Fruit fly (Drosophila melanogaster) whole organism, embryonic: ENCODE measurements around the gene CG42486.

Experiments used
- Abd-B ChIP-seq: fragments of 200-800 bp; sonication (Bioruptor generic); optimal IDR thresholded peaks from 2 replicates; lab custom pipeline; 2018; ENCODE audit warnings: missing biosample characterization, mild to moderate bottlenecking, missing genetic modification characterization, moderate library complexity
- B-H1 ChIP-seq: fragments of 200-800 bp; sonication (Bioruptor generic); IDR thresholded peaks from 3 replicates; pipeline ENCODE4 v1.3.6; 2022; ENCODE audit warnings: missing biosample characterization, missing genetic modification characterization
- CG10462 ChIP-seq: fragments of 200-800 bp; sonication (Bioruptor generic); optimal IDR thresholded peaks from 2 replicates; lab custom pipeline; 2016; ENCODE audit warnings: missing biosample characterization, missing genetic modification characterization
- CG10565 ChIP-seq: fragments of 200-800 bp; sonication (Bioruptor generic); optimal IDR thresholded peaks from 3 replicates; lab custom pipeline; 2016; ENCODE audit warnings: missing biosample characterization, mild to moderate bottlenecking, missing genetic modification characterization
- CG12155 ChIP-seq: fragments of 200-800 bp; sonication (Bioruptor generic); optimal IDR thresholded peaks from 3 replicates; lab custom pipeline; 2016; ENCODE audit warnings: missing biosample characterization, missing genetic modification characterization
- CG14050 ChIP-seq: fragments of 200-800 bp; sonication (Bioruptor generic); IDR thresholded peaks from 3 replicates; pipeline ENCODE4 v1.3.6; 2022; ENCODE audit warnings: missing biosample characterization, missing genetic modification characterization
- CG15269 ChIP-seq: fragments of 200-800 bp; sonication (Bioruptor generic); optimal IDR thresholded peaks from 2 replicates; lab custom pipeline; 2018; ENCODE audit warnings: missing biosample characterization, mild to moderate bottlenecking, missing genetic modification characterization, moderate library complexity
- CG15696 ChIP-seq: fragments of 200-800 bp; sonication (Bioruptor generic); optimal IDR thresholded peaks from 2 replicates; lab custom pipeline; 2019; ENCODE audit warnings: missing biosample characterization, mild to moderate bottlenecking, missing genetic modification characterization, moderate library complexity
- CG17912 ChIP-seq: fragments of 200-800 bp; sonication (Bioruptor generic); optimal IDR thresholded peaks from 2 replicates; lab custom pipeline; 2018; ENCODE audit warnings: missing biosample characterization, mild to moderate bottlenecking, missing genetic modification characterization
- CG18619 ChIP-seq: fragments of 200-800 bp; sonication (Bioruptor generic); optimal IDR thresholded peaks from 3 replicates; lab custom pipeline; 2017; ENCODE audit warnings: missing biosample characterization, mild to moderate bottlenecking, missing genetic modification characterization
- CG2120 ChIP-seq: fragments of 200-800 bp; sonication (Bioruptor generic); optimal IDR thresholded peaks from 3 replicates; lab custom pipeline; 2016; ENCODE audit warnings: missing biosample characterization, missing genetic modification characterization
- CG2129 ChIP-seq: fragments of 200-800 bp; sonication (Bioruptor generic); IDR thresholded peaks from 2 replicates; pipeline ENCODE4 v1.3.6; 2022; ENCODE audit warnings: missing biosample characterization, missing genetic modification characterization; ENCODE audit not compliant: partially characterized antibody
- CG3281 ChIP-seq: fragments of 200-800 bp; sonication (Bioruptor generic); optimal IDR thresholded peaks from 3 replicates; lab custom pipeline; 2017; ENCODE audit warnings: missing biosample characterization, mild to moderate bottlenecking, missing genetic modification characterization
- CG4424 ChIP-seq: fragments of 200-800 bp; sonication (Bioruptor generic); optimal IDR thresholded peaks from 3 replicates; lab custom pipeline; 2016; ENCODE audit warnings: missing biosample characterization, missing genetic modification characterization
- CG9215 ChIP-seq: fragments of 200-800 bp; sonication (Bioruptor generic); IDR thresholded peaks from 2 replicates; pipeline ENCODE4 v1.3.6; 2022; ENCODE audit warnings: missing biosample characterization, missing genetic modification characterization
- Camta ChIP-seq: fragments of 200-800 bp; sonication (Bioruptor generic); optimal IDR thresholded peaks from 2 replicates; lab custom pipeline; 2016; ENCODE audit warnings: missing biosample characterization, missing genetic modification characterization
- Dbx ChIP-seq: fragments of 200-800 bp; sonication (Bioruptor generic); IDR thresholded peaks from 3 replicates; pipeline ENCODE4 v1.3.6; 2022; ENCODE audit warnings: missing biosample characterization, missing genetic modification characterization
- Deaf1 ChIP-seq: fragments of 200-800 bp; optimal IDR thresholded peaks from 3 replicates; lab custom pipeline; 2019; ENCODE audit warnings: missing biosample characterization, mild to moderate bottlenecking, missing genetic modification characterization, moderate library complexity
- Elba2 ChIP-seq: fragments of 200-800 bp; sonication (Bioruptor generic); optimal IDR thresholded peaks from 3 replicates; lab custom pipeline; 2016; ENCODE audit warnings: missing biosample characterization, missing genetic modification characterization
- HLH4C ChIP-seq: fragments of 200-800 bp; sonication (Bioruptor generic); IDR thresholded peaks from 3 replicates; pipeline ENCODE4 v1.3.6; 2022; ENCODE audit warnings: missing biosample characterization, missing genetic modification characterization; ENCODE audit not compliant: partially characterized antibody
- Hmr ChIP-seq: fragments of 200-800 bp; sonication (Bioruptor generic); optimal IDR thresholded peaks from 3 replicates; lab custom pipeline; 2017; ENCODE audit warnings: mild to moderate bottlenecking, missing biosample characterization, missing genetic modification reagents, missing genetic modification characterization
- Jarid2 ChIP-seq: fragments of 200-800 bp; sonication (Bioruptor generic); optimal IDR thresholded peaks from 3 replicates; lab custom pipeline; 2017; ENCODE audit warnings: mild to moderate bottlenecking, missing biosample characterization, missing genetic modification reagents, missing genetic modification characterization
- Lhr ChIP-seq: fragments of 200-800 bp; sonication (Bioruptor generic); optimal IDR thresholded peaks from 3 replicates; lab custom pipeline; 2017; ENCODE audit warnings: mild to moderate bottlenecking, missing biosample characterization, missing genetic modification reagents, missing genetic modification characterization
- NfI ChIP-seq: fragments of 200-800 bp; sonication (Bioruptor generic); optimal IDR thresholded peaks from 3 replicates; lab custom pipeline; 2018; ENCODE audit warnings: missing biosample characterization, mild to moderate bottlenecking, missing genetic modification characterization, moderate library complexity
- Ssrp ChIP-seq: fragments of 200-800 bp; sonication (Bioruptor generic); optimal IDR thresholded peaks from 2 replicates; lab custom pipeline; 2018; ENCODE audit warnings: missing biosample characterization, mild to moderate bottlenecking, missing genetic modification characterization, moderate library complexity
- Stat92E ChIP-seq, 3 experiments: fragments of >200 bp in 2 of 3; fragments of 200-800 bp in 1 of 3; sonication (Bioruptor generic) in 1 of 3; optimal IDR thresholded peaks; 2 replicates each; lab custom pipeline; 2017 to 2019; ENCODE audit warnings: missing biosample characterization in 3 of 3, missing genetic modification characterization in 3 of 3, mild to moderate bottlenecking in 1 of 3, moderate library complexity in 1 of 3
- Usf ChIP-seq: fragments of 200-800 bp; sonication (Bioruptor generic); optimal IDR thresholded peaks from 2 replicates; lab custom pipeline; 2017; ENCODE audit warnings: missing genotype, missing biosample characterization, missing genetic modification characterization
- ato ChIP-seq: fragments of 200-800 bp; sonication (Bioruptor generic); IDR thresholded peaks from 2 replicates; pipeline ENCODE4 v1.3.6; 2022; ENCODE audit warnings: missing biosample characterization, missing genetic modification characterization; ENCODE audit not compliant: partially characterized antibody
- btn ChIP-seq: fragments of 200-800 bp; sonication (Bioruptor generic); optimal IDR thresholded peaks from 2 replicates; lab custom pipeline; 2016; ENCODE audit warnings: missing biosample characterization, missing genetic modification characterization
- exex ChIP-seq: fragments of 200-800 bp; sonication (Bioruptor generic); optimal IDR thresholded peaks from 4 replicates; lab custom pipeline; 2018; ENCODE audit warnings: missing biosample characterization, mild to moderate bottlenecking, missing genetic modification characterization, moderate library complexity
- eyg ChIP-seq: fragments of 200-800 bp; sonication (Bioruptor generic); optimal IDR thresholded peaks from 3 replicates; lab custom pipeline; 2016; ENCODE audit warnings: missing biosample characterization, missing genetic modification characterization
- gfzf ChIP-seq: fragments of 200-800 bp; sonication (Bioruptor generic); optimal IDR thresholded peaks from 2 replicates; lab custom pipeline; 2016; ENCODE audit warnings: missing biosample characterization, mild to moderate bottlenecking, missing genetic modification characterization, moderate library complexity
- inv ChIP-seq: fragments of 200-800 bp; sonication (Bioruptor generic); IDR thresholded peaks from 2 replicates; pipeline ENCODE4 v1.3.6; 2022; ENCODE audit warnings: missing biosample characterization, missing genetic modification characterization; ENCODE audit not compliant: partially characterized antibody
- jigr1 ChIP-seq: fragments of 200-800 bp; sonication (Bioruptor generic); IDR thresholded peaks from 3 replicates; pipeline ENCODE4 v1.3.6; 2022; ENCODE audit warnings: missing biosample characterization, missing genetic modification characterization
- lov ChIP-seq, 2 experiments: fragments of 200-800 bp in 1 of 2; fragments of >200 bp in 1 of 2; sonication (Bioruptor generic) in 1 of 2; IDR thresholded peaks in 1 of 2; optimal IDR thresholded peaks in 1 of 2; 2 replicates in 1 of 2; 3 replicates in 1 of 2; pipeline versions ENCODE4 v1.3.6 to Lab custom; 2017 to 2022; ENCODE audit warnings: missing biosample characterization in 1 of 2, missing genetic modification characterization in 1 of 2
- nmo ChIP-seq: fragments of 200-800 bp; sonication (Bioruptor generic); optimal IDR thresholded peaks from 2 replicates; lab custom pipeline; 2018; ENCODE audit warnings: missing biosample characterization, mild to moderate bottlenecking, missing genetic modification characterization, moderate library complexity
- pita ChIP-seq: fragments of 200-800 bp; sonication (Bioruptor generic); optimal IDR thresholded peaks from 2 replicates; lab custom pipeline; 2017; ENCODE audit warnings: missing biosample characterization, mild to moderate bottlenecking, missing genetic modification characterization
- ro ChIP-seq: fragments of 200-800 bp; sonication (Bioruptor generic); IDR thresholded peaks from 2 replicates; pipeline ENCODE4 v1.3.6; 2022; ENCODE audit warnings: missing biosample characterization, missing genetic modification characterization
- row ChIP-seq: fragments of 200-800 bp; sonication (Bioruptor generic); IDR thresholded peaks from 3 replicates; pipeline ENCODE4 v1.3.6; 2022; ENCODE audit warnings: missing biosample characterization, missing genetic modification characterization
- sens-2 ChIP-seq: fragments of 200-800 bp; sonication (Bioruptor generic); IDR thresholded peaks from 2 replicates; pipeline ENCODE4 v1.3.6; 2022; ENCODE audit warnings: missing biosample characterization, missing genetic modification characterization
- slp2 ChIP-seq: fragments of 200-800 bp; sonication (Bioruptor generic); optimal IDR thresholded peaks from 2 replicates; lab custom pipeline; 2016; ENCODE audit warnings: missing biosample characterization, missing genetic modification characterization
- tio ChIP-seq: fragments of 200-800 bp; sonication (Bioruptor generic); optimal IDR thresholded peaks from 2 replicates; lab custom pipeline; 2017; ENCODE audit warnings: missing biosample characterization, missing genetic modification characterization, inconsistent platforms
- tna ChIP-seq: fragments of 200-800 bp; sonication (Bioruptor generic); IDR thresholded peaks from 2 replicates; pipeline ENCODE4 v1.3.6; 2022; ENCODE audit warnings: missing biosample characterization, missing genetic modification characterization; ENCODE audit not compliant: partially characterized antibody
- tx ChIP-seq: fragments of 200-800 bp; sonication (Bioruptor generic); optimal IDR thresholded peaks from 2 replicates; lab custom pipeline; 2016; ENCODE audit warnings: missing biosample characterization, missing genetic modification characterization
- usp ChIP-seq: fragments of >200 bp; optimal IDR thresholded peaks from 2 replicates; lab custom pipeline; 2017; ENCODE audit warnings: missing biosample characterization, missing genetic modification characterization

CG42486 gene

DNA sequence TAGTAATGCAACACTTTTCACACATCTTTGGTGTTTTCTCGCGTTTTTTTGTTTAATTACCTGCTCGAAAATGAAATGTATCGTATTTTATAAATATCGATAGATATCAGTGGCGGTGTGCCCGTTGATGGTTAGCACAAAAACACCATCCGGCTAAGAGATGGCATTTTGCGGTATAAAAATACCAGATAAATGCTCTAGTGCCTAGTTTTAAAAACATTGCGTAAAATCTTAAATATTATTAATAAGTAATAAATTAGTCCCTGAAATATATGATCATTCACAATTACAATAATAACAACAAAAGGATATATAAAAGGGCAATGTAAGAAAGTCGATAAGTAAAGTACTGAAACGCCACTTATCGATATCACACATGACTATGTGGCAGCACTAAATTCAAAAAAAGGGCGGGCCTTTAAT, 29.3 kb upstream of the CG42486 start, which contains the start of gene CycY (continued):
- TF ChIP-seq Ssrp: peak; percentile 7
- no peak for TF ChIP-seq exex
- TF ChIP-seq Abd-B (GFP tag; lab: Kevin White, UChicago): peak; percentile 39
- peak; percentile 81 for TF ChIP-seq gfzf (GFP tag; lab: Kevin White, UChicago)
- peak; percentile 78 for TF ChIP-seq Lhr (GFP tag; lab: Kevin White, UChicago)
- no peak for TF ChIP-seq eyg (GFP tag; lab: Kevin White, UChicago)
- peak; percentile 62 for TF ChIP-seq Hmr
- TF ChIP-seq CG9215 (GFP tag; lab: Robert Waterston, UW): no peak
- TF ChIP-seq sens-2 (GFP tag; lab: Robert Waterston, UW): no peak
- no peak for TF ChIP-seq CG17912
- TF ChIP-seq Usf (GFP tag; lab: Kevin White, UChicago): no peak
- TF ChIP-seq jigr1 (GFP tag; lab: Robert Waterston, UW): no peak
- no peak for TF ChIP-seq pita (GFP tag; lab: Kevin White, UChicago)
- TF ChIP-seq Dbx (GFP tag; lab: Robert Waterston, UW): no peak
- TF ChIP-seq slp2 (GFP tag; lab: Kevin White, UChicago): no peak
- TF ChIP-seq Camta (GFP tag; lab: Kevin White, UChicago): no peak
- TF ChIP-seq CG15269: no peak
- TF ChIP-seq CG2120 (GFP tag; lab: Kevin White, UChicago): peak; percentile 17
- TF ChIP-seq Elba2: no peak
- TF ChIP-seq CG14050 (GFP tag; lab: Robert Waterston, UW): no peak
- TF ChIP-seq usp (GFP tag; lab: Kevin White, UChicago): no peak
- TF ChIP-seq CG12155 (GFP tag; lab: Kevin White, UChicago): peak; percentile 17
- TF ChIP-seq CG10565: no peak
- TF ChIP-seq B-H1 (GFP tag; lab: Robert Waterston, UW): no peak
- TF ChIP-seq CG15696: peak; percentile 15
- TF ChIP-seq tx (GFP tag; lab: Kevin White, UChicago): no peak
- peak; percentile 67 for TF ChIP-seq CG2129
- 0 out of 3 replicates have a peak, but pooled peaks have one; percentile 47 for TF ChIP-seq HLH4C (GFP tag; lab: Robert Waterston, UW)
- no peak for TF ChIP-seq tio (GFP tag; lab: Kevin White, UChicago)
- TF ChIP-seq Jarid2 (GFP tag; lab: Kevin White, UChicago): no peak
- TF ChIP-seq Deaf1: no peak
- peak; percentile 19 for TF ChIP-seq CG4424
- peak; percentile 24; the same call in 1 of the 3 replicates for TF ChIP-seq row (GFP tag; lab: Robert Waterston, UW)
- 0 out of 2 replicates have a peak, but pooled peaks have one; percentile 35 for TF ChIP-seq ato (GFP tag; lab: Robert Waterston, UW)
- no peak for TF ChIP-seq CG3281 (GFP tag; lab: Kevin White, UChicago)
- peak; percentile 62 for TF ChIP-seq nmo (GFP tag; lab: Kevin White, UChicago)
- TF ChIP-seq tna (GFP tag; lab: Robert Waterston, UW): no peak
- no peak for TF ChIP-seq lov (optimal IDR thresholded peaks at IDR 0.05; lab: Kevin White, UChicago)
- TF ChIP-seq lov (GFP tag; IDR thresholded peaks at IDR 0.05; lab: Robert Waterston, UW): no peak
- no peak for TF ChIP-seq CG18619 (GFP tag; lab: Kevin White, UChicago)
- no peak for TF ChIP-seq CG10462 (GFP tag; lab: Kevin White, UChicago)
- TF ChIP-seq Stat92E (GFP tag; optimal IDR thresholded peaks at IDR 0.05; lab: Kevin White, UChicago): peak in 1 of 3 experiments; percentile 6
- TF ChIP-seq ro (GFP tag; lab: Robert Waterston, UW): no peak
- TF ChIP-seq btn: no peak
- TF ChIP-seq inv: peak; percentile 56; the same call in 1 of the 2 replicates
- TF ChIP-seq NfI: no peak
